Fruit fly (Drosophila melanogaster) whole organism, embryonic: Measurements from ENCODE around the gene Mco4.

Source experiments
- Atf3 ChIP-seq: fragments of 200-800 bp; sonication (Bioruptor generic); optimal IDR thresholded peaks from 3 replicates; lab custom pipeline; 2016; ENCODE audit warnings: missing biosample characterization, missing genetic modification characterization
- Awh ChIP-seq: fragments of 200-800 bp; sonication (Bioruptor generic); IDR thresholded peaks from 2 replicates; pipeline ENCODE4, ENCODE4 v1.3.6; 2022; ENCODE audit warnings: missing biosample characterization, missing genetic modification characterization
- BEAF-32 ChIP-seq: fragments of 200-800 bp; sonication (Bioruptor generic); optimal IDR thresholded peaks from 3 replicates; lab custom pipeline; 2017; ENCODE audit warnings: missing biosample characterization, missing genetic modification characterization, mild to moderate bottlenecking, moderate library complexity, missing genetic modification reagents
- CG10462 ChIP-seq: fragments of 200-800 bp; sonication (Bioruptor generic); optimal IDR thresholded peaks from 2 replicates; lab custom pipeline; 2016; ENCODE audit warnings: missing biosample characterization, missing genetic modification characterization
- CG15269 ChIP-seq: fragments of 200-800 bp; sonication (Bioruptor generic); optimal IDR thresholded peaks from 2 replicates; lab custom pipeline; 2018; ENCODE audit warnings: missing biosample characterization, mild to moderate bottlenecking, missing genetic modification characterization, moderate library complexity
- CG17186 ChIP-seq: fragments of 200-800 bp; sonication (Bioruptor generic); optimal IDR thresholded peaks from 3 replicates; lab custom pipeline; 2017; ENCODE audit warnings: missing biosample characterization, missing genetic modification reagents, missing genetic modification characterization
- CG33557 ChIP-seq: fragments of 200-800 bp; sonication (Bioruptor generic); optimal IDR thresholded peaks from 2 replicates; lab custom pipeline; 2019; ENCODE audit warnings: missing biosample characterization, mild to moderate bottlenecking, missing genetic modification characterization, moderate library complexity
- CG34224 ChIP-seq: fragments of 200-800 bp; sonication (Bioruptor generic); IDR thresholded peaks from 3 replicates; pipeline ENCODE4 v1.3.6; 2022; ENCODE audit warnings: missing biosample characterization, missing genetic modification characterization; ENCODE audit not compliant: partially characterized antibody
- CG4707 ChIP-seq: fragments of 200-800 bp; sonication (Bioruptor generic); optimal IDR thresholded peaks from 2 replicates; lab custom pipeline; 2018; ENCODE audit warnings: missing biosample characterization, mild to moderate bottlenecking, missing genetic modification characterization, moderate library complexity
- CG6791 ChIP-seq: fragments of 200-800 bp; sonication (Bioruptor generic); IDR thresholded peaks from 3 replicates; pipeline ENCODE4 v1.3.6; 2022; ENCODE audit warnings: missing biosample characterization, missing genetic modification characterization; ENCODE audit not compliant: partially characterized antibody
- CG7556 ChIP-seq: fragments of 200-800 bp; sonication (Bioruptor generic); optimal IDR thresholded peaks from 2 replicates; lab custom pipeline; 2017; ENCODE audit warnings: missing biosample characterization, mild to moderate bottlenecking, missing genetic modification characterization
- CG7745 ChIP-seq: fragments of 200-800 bp; sonication (Bioruptor generic); optimal IDR thresholded peaks from 2 replicates; lab custom pipeline; 2018; ENCODE audit warnings: missing biosample characterization, mild to moderate bottlenecking, missing genetic modification characterization, moderate library complexity
- CG7928 ChIP-seq: fragments of 200-800 bp; sonication (Bioruptor generic); optimal IDR thresholded peaks from 2 replicates; lab custom pipeline; 2017; ENCODE audit warnings: missing biosample characterization, mild to moderate bottlenecking, missing genetic modification characterization
- CG8388 ChIP-seq: fragments of 200-800 bp; sonication (Bioruptor generic); optimal IDR thresholded peaks from 2 replicates; lab custom pipeline; 2019; ENCODE audit warnings: missing biosample characterization, mild to moderate bottlenecking, missing genetic modification characterization, moderate library complexity
- CG8944 ChIP-seq: fragments of 200-800 bp; sonication (Bioruptor generic); optimal IDR thresholded peaks from 3 replicates; lab custom pipeline; 2016; ENCODE audit warnings: missing biosample characterization, missing genetic modification characterization
- CG9797 ChIP-seq: fragments of 200-800 bp; sonication (Bioruptor generic); optimal IDR thresholded peaks from 3 replicates; lab custom pipeline; 2018; ENCODE audit warnings: missing biosample characterization, mild to moderate bottlenecking, missing genetic modification characterization
- CHES-1-like ChIP-seq: fragments of 200-800 bp; sonication (Bioruptor generic); optimal IDR thresholded peaks from 2 replicates; lab custom pipeline; 2016; ENCODE audit warnings: missing biosample characterization, missing genetic modification characterization
- CTCF ChIP-seq: fragments of 200-800 bp; sonication (Bioruptor generic); optimal IDR thresholded peaks from 2 replicates; lab custom pipeline; 2017; ENCODE audit warnings: missing biosample characterization, mild to moderate bottlenecking, missing genetic modification characterization, moderate library complexity
- D19B ChIP-seq: fragments of 200-800 bp; sonication (Bioruptor generic); optimal IDR thresholded peaks from 2 replicates; lab custom pipeline; 2017; ENCODE audit warnings: missing biosample characterization, mild to moderate bottlenecking, missing genetic modification characterization
- Dll ChIP-seq: fragments of 200-800 bp; sonication (Bioruptor generic); IDR thresholded peaks from 4 replicates; pipeline ENCODE4 v1.3.6; 2022; ENCODE audit warnings: missing biosample characterization, missing genetic modification characterization; ENCODE audit not compliant: partially characterized antibody
- Dp ChIP-seq: fragments of 200-800 bp; sonication (Bioruptor generic); optimal IDR thresholded peaks from 2 replicates; lab custom pipeline; 2018; ENCODE audit warnings: missing biosample characterization, mild to moderate bottlenecking, missing genetic modification characterization, moderate library complexity
- E2f1 ChIP-seq: fragments of 200-800 bp; sonication (Bioruptor generic); IDR thresholded peaks from 2 replicates; pipeline ENCODE4 v1.3.6; 2022; ENCODE audit warnings: missing biosample characterization, missing genetic modification characterization
- E2f2 ChIP-seq: fragments of 200-800 bp; sonication (Bioruptor generic); IDR thresholded peaks from 2 replicates; pipeline ENCODE4 v1.3.6; 2022; ENCODE audit warnings: missing biosample characterization, missing genetic modification characterization
- Gsc ChIP-seq: fragments of 200-800 bp; sonication (Bioruptor generic); IDR thresholded peaks from 2 replicates; pipeline ENCODE4 v1.3.6; 2022; ENCODE audit warnings: missing biosample characterization, missing genetic modification characterization
- Hmr ChIP-seq: fragments of 200-800 bp; sonication (Bioruptor generic); optimal IDR thresholded peaks from 3 replicates; lab custom pipeline; 2017; ENCODE audit warnings: mild to moderate bottlenecking, missing biosample characterization, missing genetic modification reagents, missing genetic modification characterization
- Hr39 ChIP-seq: fragments of >200 bp; optimal IDR thresholded peaks from 2 replicates; lab custom pipeline; 2017
- Kr ChIP-seq: fragments of 200-800 bp; sonication (Bioruptor generic); optimal IDR thresholded peaks from 2 replicates; lab custom pipeline; 2017; ENCODE audit warnings: missing biosample characterization, mild to moderate bottlenecking, missing genetic modification characterization
- MESR4 ChIP-seq: fragments of 200-800 bp; sonication (Bioruptor generic); optimal IDR thresholded peaks from 2 replicates; lab custom pipeline; 2018; ENCODE audit warnings: missing biosample characterization, mild to moderate bottlenecking, missing genetic modification characterization, moderate library complexity
- Max ChIP-seq: fragments of 200-800 bp; sonication (Bioruptor generic); optimal IDR thresholded peaks from 2 replicates; lab custom pipeline; 2016; ENCODE audit warnings: missing biosample characterization, mild to moderate bottlenecking, missing genetic modification characterization
- Mes4 ChIP-seq: fragments of 200-800 bp; sonication (Bioruptor generic); optimal IDR thresholded peaks from 2 replicates; lab custom pipeline; 2016; ENCODE audit warnings: missing biosample characterization, missing genetic modification characterization
- Nf-YC ChIP-seq: fragments of 200-800 bp; optimal IDR thresholded peaks from 3 replicates; lab custom pipeline; 2019; ENCODE audit warnings: missing biosample characterization, mild to moderate bottlenecking, missing genetic modification characterization, moderate library complexity
- Scr ChIP-seq: fragments of 200-800 bp; sonication (Bioruptor generic); IDR thresholded peaks from 2 replicates; pipeline ENCODE4 v1.3.6; 2022; ENCODE audit warnings: missing biosample characterization, missing genetic modification characterization; ENCODE audit not compliant: partially characterized antibody
- Sin3A ChIP-seq: fragments of >200 bp; optimal IDR thresholded peaks from 2 replicates; lab custom pipeline; 2018
- ac ChIP-seq: fragments of 200-800 bp; sonication (Bioruptor generic); optimal IDR thresholded peaks from 3 replicates; lab custom pipeline; 2017; ENCODE audit warnings: missing biosample characterization, mild to moderate bottlenecking, missing genetic modification characterization
- amos ChIP-seq: fragments of 200-800 bp; sonication (Bioruptor generic); IDR thresholded peaks from 2 replicates; pipeline ENCODE4 v1.3.6; 2022; ENCODE audit warnings: missing biosample characterization, missing genetic modification characterization; ENCODE audit not compliant: partially characterized antibody
- ato ChIP-seq: fragments of 200-800 bp; sonication (Bioruptor generic); IDR thresholded peaks from 2 replicates; pipeline ENCODE4 v1.3.6; 2022; ENCODE audit warnings: missing biosample characterization, missing genetic modification characterization; ENCODE audit not compliant: partially characterized antibody
- chinmo ChIP-seq: fragments of 200-800 bp; sonication (Bioruptor generic); IDR thresholded peaks from 4 replicates; pipeline ENCODE4 v1.3.6; 2022; ENCODE audit warnings: missing biosample characterization, missing genetic modification characterization; ENCODE audit not compliant: partially characterized antibody
- crp ChIP-seq, 2 experiments: fragments of 200-800 bp; sonication (Bioruptor generic); optimal IDR thresholded peaks; 2 replicates in 1 of 2; 3 replicates in 1 of 2; lab custom pipeline; 2017; ENCODE audit warnings: missing biosample characterization in 2 of 2, missing genetic modification characterization in 2 of 2, mild to moderate bottlenecking in 1 of 2, moderate library complexity in 1 of 2
- eyg ChIP-seq: fragments of 200-800 bp; sonication (Bioruptor generic); optimal IDR thresholded peaks from 3 replicates; lab custom pipeline; 2016; ENCODE audit warnings: missing biosample characterization, missing genetic modification characterization
- gcm2 ChIP-seq: fragments of 200-800 bp; sonication (Bioruptor generic); optimal IDR thresholded peaks from 2 replicates; lab custom pipeline; 2016; ENCODE audit warnings: missing biosample characterization, missing genetic modification characterization
- gem ChIP-seq: fragments of 200-800 bp; sonication (Bioruptor generic); optimal IDR thresholded peaks from 2 replicates; lab custom pipeline; 2019; ENCODE audit warnings: missing biosample characterization, mild to moderate bottlenecking, missing genetic modification characterization, moderate library complexity
- gfzf ChIP-seq: fragments of 200-800 bp; sonication (Bioruptor generic); optimal IDR thresholded peaks from 2 replicates; lab custom pipeline; 2016; ENCODE audit warnings: missing biosample characterization, mild to moderate bottlenecking, missing genetic modification characterization, moderate library complexity
- hth ChIP-seq: fragments of >200 bp; optimal IDR thresholded peaks from 2 replicates; lab custom pipeline; 2017; ENCODE audit warnings: inconsistent platforms
- knrl ChIP-seq: fragments of 200-800 bp; sonication (Bioruptor generic); IDR thresholded peaks from 3 replicates; pipeline ENCODE4 v1.3.6; 2022; ENCODE audit warnings: missing biosample characterization, missing genetic modification characterization; ENCODE audit not compliant: partially characterized antibody
- nerfin-2 ChIP-seq: fragments of 200-800 bp; sonication (Bioruptor generic); IDR thresholded peaks from 2 replicates; pipeline ENCODE4 v1.3.6; 2022; ENCODE audit warnings: missing biosample characterization, missing genetic modification characterization; ENCODE audit not compliant: partially characterized antibody
- onecut ChIP-seq: fragments of 200-800 bp; sonication (Bioruptor generic); IDR thresholded peaks from 2 replicates; pipeline ENCODE4 v1.3.6; 2022; ENCODE audit warnings: missing biosample characterization, missing genetic modification characterization
- ranshi ChIP-seq: fragments of 200-800 bp; sonication (Bioruptor generic); IDR thresholded peaks from 2 replicates; pipeline ENCODE4 v1.3.6; 2022; ENCODE audit warnings: missing biosample characterization, missing genetic modification characterization
- repo ChIP-seq: fragments of 200-800 bp; sonication (Bioruptor generic); optimal IDR thresholded peaks from 2 replicates; lab custom pipeline; 2016; ENCODE audit warnings: missing biosample characterization, missing genetic modification characterization
- row ChIP-seq: fragments of 200-800 bp; sonication (Bioruptor generic); IDR thresholded peaks from 3 replicates; pipeline ENCODE4 v1.3.6; 2022; ENCODE audit warnings: missing biosample characterization, missing genetic modification characterization
- scrt ChIP-seq: fragments of 200-800 bp; sonication (Bioruptor generic); optimal IDR thresholded peaks from 2 replicates; lab custom pipeline; 2018; ENCODE audit warnings: missing biosample characterization, mild to moderate bottlenecking, missing genetic modification characterization, moderate library complexity
- slp2 ChIP-seq: fragments of 200-800 bp; sonication (Bioruptor generic); optimal IDR thresholded peaks from 2 replicates; lab custom pipeline; 2016; ENCODE audit warnings: missing biosample characterization, missing genetic modification characterization
- tio ChIP-seq: fragments of 200-800 bp; sonication (Bioruptor generic); optimal IDR thresholded peaks from 2 replicates; lab custom pipeline; 2017; ENCODE audit warnings: missing biosample characterization, missing genetic modification characterization, inconsistent platforms

The Mco4 gene

dm6 chrX:17852457-17852856, 3.5 kb downstream of the Mco4 start, which contains the start of gene CG32554 (continued):
- TF ChIP-seq Scr (peak; percentile 90), CTCF (GFP tag; lab: Kevin White, UChicago) (peak; percentile 35), CG6791 (GFP tag; lab: Robert Waterston, UW) (peak; percentile 90), CG8388 (GFP tag; lab: Kevin White, UChicago) (no peak), MESR4 (GFP tag; lab: Kevin White, UChicago) (peak; percentile 18), row (GFP tag; lab: Robert Waterston, UW) (peak; percentile 21; the same call in 1 of the 3 replicates), BEAF-32 (peak; percentile 83), Atf3 (GFP tag; lab: Kevin White, UChicago) (no peak), gcm2 (GFP tag; lab: Kevin White, UChicago) (no peak), Dll (GFP tag; lab: Robert Waterston, UW) (peak; percentile 93), Mes4 (no peak), CG10462 (GFP tag; lab: Kevin White, UChicago) (no peak), Hr39 (lab: Kevin White, UChicago) (no peak), nerfin-2 (GFP tag; lab: Robert Waterston, UW) (peak; percentile 71), CG33557 (GFP tag; lab: Kevin White, UChicago) (no peak), gfzf (GFP tag; lab: Kevin White, UChicago) (no peak), CG17186 (GFP tag; lab: Kevin White, UChicago) (peak; percentile 82), Kr (no peak), Hmr (GFP tag; lab: Kevin White, UChicago) (no peak), CG7745 (no peak), ato (GFP tag; lab: Robert Waterston, UW) (peak; percentile 85), Dp (peak; percentile 81), scrt (GFP tag; lab: Kevin White, UChicago) (peak; percentile 16), crp (GFP tag; optimal IDR thresholded peaks at IDR 0.05; lab: Kevin White, UChicago) (peak in 1 of 2 experiments; percentile 60), E2f2 (GFP tag; lab: Robert Waterston, UW) (peak; percentile 85), ac (GFP tag; lab: Kevin White, UChicago) (no peak), amos (GFP tag; lab: Robert Waterston, UW) (peak; percentile 91), E2f1 (GFP tag; lab: Robert Waterston, UW) (no peak), knrl (GFP tag; lab: Robert Waterston, UW) (peak; percentile 86)

- TF ChIP-seq ranshi (GFP tag; lab: Robert Waterston, UW) (peak; percentile 44; the same call in 1 of the 2 replicates), Sin3A (lab: Kevin White, UChicago) (peak; percentile 82), Gsc (GFP tag; lab: Robert Waterston, UW) (no peak), tio (GFP tag; lab: Kevin White, UChicago) (no peak), eyg (GFP tag; lab: Kevin White, UChicago) (peak; percentile 51), chinmo (GFP tag; lab: Robert Waterston, UW) (peak; percentile 94), CG15269 (tag; lab: Kevin White, UChicago) (no peak), repo (GFP tag; lab: Kevin White, UChicago) (peak; percentile 6), D19B (GFP tag; lab: Kevin White, UChicago) (no peak), CHES-1-like (GFP tag; lab: Kevin White, UChicago) (peak; percentile 75), Nf-YC (peak; percentile 33), CG7928 (GFP tag; lab: Kevin White, UChicago) (peak; percentile 6), CG9797 (GFP tag; lab: Kevin White, UChicago) (peak; percentile 54), hth (lab: Kevin White, UChicago) (no peak), CG34224 (GFP tag; lab: Robert Waterston, UW) (peak; percentile 89), slp2 (GFP tag; lab: Kevin White, UChicago) (peak; percentile 26), CG4707 (GFP tag; lab: Kevin White, UChicago) (no peak), gem (tag; lab: Kevin White, UChicago) (no peak), onecut (GFP tag; lab: Robert Waterston, UW) (peak; percentile 16; the same call in 1 of the 2 replicates), CG8944 (GFP tag; lab: Kevin White, UChicago) (no peak), CG7556 (no peak), Awh (no peak), Max (GFP tag; lab: Kevin White, UChicago) (no peak)
Measured at dm6 chrX:17850179-17850578, 5.8 kb downstream of the Mco4 start, which contains the start of the genes CG15814 and Spt7. Gene CG15814 (minus strand): TSS chrX:17850342. Gene Spt7 (plus strand): TSS chrX:17850460.
